Fruit fly (Drosophila melanogaster) whole organism, embryonic: Measurements from ENCODE around the gene CG32075.

Experiments used
- ATbp ChIP-seq: fragments of 200-800 bp; sonication (Bioruptor generic); optimal IDR thresholded peaks from 2 replicates; lab custom pipeline; 2017; ENCODE audit warnings: missing biosample characterization, mild to moderate bottlenecking, missing genetic modification characterization, missing genetic modification reagents
- CG7839 ChIP-seq: fragments of 200-800 bp; sonication (Bioruptor generic); optimal IDR thresholded peaks from 3 replicates; lab custom pipeline; 2018; ENCODE audit warnings: missing biosample characterization, mild to moderate bottlenecking, missing genetic modification characterization, moderate library complexity
- CG8478 ChIP-seq: fragments of >200 bp; optimal IDR thresholded peaks from 2 replicates; lab custom pipeline; 2018
- E2f1 ChIP-seq: fragments of 200-800 bp; sonication (Bioruptor generic); IDR thresholded peaks from 2 replicates; pipeline ENCODE4 v1.3.6; 2022; ENCODE audit warnings: missing biosample characterization, missing genetic modification characterization
- Ptx1 ChIP-seq: fragments of 200-800 bp; sonication (Bioruptor generic); IDR thresholded peaks from 2 replicates; pipeline ENCODE4 v1.3.6; 2022; ENCODE audit warnings: missing biosample characterization, missing genetic modification characterization
- Trl ChIP-seq, 3 experiments: fragments of >200 bp in 2 of 3; fragments of 200-800 bp in 1 of 3; sonication (Bioruptor generic) in 1 of 3; optimal IDR thresholded peaks; 2 replicates in 1 of 3; 3 replicates in 2 of 3; lab custom pipeline; 2016 to 2017; ENCODE audit warnings: missing biosample characterization in 1 of 3, missing genetic modification characterization in 1 of 3
- bcd ChIP-seq: fragments of 200-800 bp; sonication (Bioruptor generic); optimal IDR thresholded peaks from 2 replicates; lab custom pipeline; 2017; ENCODE audit warnings: missing biosample characterization, mild to moderate bottlenecking, missing genetic modification characterization
- dysf ChIP-seq: fragments of 200-800 bp; sonication (Bioruptor generic); IDR thresholded peaks from 3 replicates; pipeline ENCODE4 v1.3.6; 2022; ENCODE audit warnings: missing biosample characterization, missing genetic modification characterization
- sna ChIP-seq: fragments of 200-800 bp; sonication (Bioruptor generic); IDR thresholded peaks from 2 replicates; pipeline ENCODE4 v1.3.6; 2022; ENCODE audit warnings: missing biosample characterization, missing genetic modification characterization; ENCODE audit not compliant: partially characterized antibody

- TF ChIP-seq bcd (GFP tag; lab: Kevin White, UChicago) (no peak), dysf (GFP tag; lab: Robert Waterston, UW) (no peak), Trl (optimal IDR thresholded peaks at IDR 0.05; lab: Kevin White, UChicago) (no peak), Trl (GFP tag; optimal IDR thresholded peaks at IDR 0.05; lab: Kevin White, UChicago) (no peak), Ptx1 (GFP tag; lab: Robert Waterston, UW) (no peak), sna (no peak), ATbp (GFP tag; lab: Kevin White, UChicago) (no peak), CG7839 (tag; lab: Kevin White, UChicago) (no peak), CG8478 (lab: Kevin White, UChicago) (no peak), E2f1 (GFP tag; lab: Robert Waterston, UW) (no peak)
Measured at dm6 chr3L:11083605-11084004, 18.9 kb upstream of the CG32075 start.
